Fruit fly (Drosophila melanogaster) whole organism, embryonic: ENCODE data around the gene Tnks.
A peak's percentile ranks its signal among the peaks of the same experiment; 100 is the strongest.

Source experiments
- Aef1 ChIP-seq: fragments of 200-800 bp; sonication (Bioruptor generic); IDR thresholded peaks from 3 replicates; pipeline ENCODE4 v1.3.6; 2022; ENCODE audit warnings: missing biosample characterization, missing genetic modification characterization
- CG10321 ChIP-seq: fragments of 200-800 bp; sonication (Bioruptor generic); IDR thresholded peaks from 2 replicates; pipeline ENCODE4 v1.3.6; 2022; ENCODE audit warnings: missing biosample characterization, missing genetic modification characterization
- CG10959 ChIP-seq: fragments of 200-800 bp; sonication (Bioruptor generic); IDR thresholded peaks from 2 replicates; pipeline ENCODE4 v1.3.6; 2022; ENCODE audit warnings: missing biosample characterization, missing genetic modification characterization
- CG11093 ChIP-seq: fragments of 200-800 bp; sonication (Bioruptor generic); IDR thresholded peaks from 3 replicates; pipeline ENCODE4 v1.3.6; 2022; ENCODE audit warnings: missing biosample characterization, missing genetic modification characterization
- CG12071 ChIP-seq: fragments of 200-800 bp; sonication (Bioruptor generic); optimal IDR thresholded peaks from 3 replicates; lab custom pipeline; 2018; ENCODE audit warnings: missing biosample characterization, mild to moderate bottlenecking, missing genetic modification characterization
- CG12942 ChIP-seq: fragments of 200-800 bp; sonication (Bioruptor generic); optimal IDR thresholded peaks from 3 replicates; lab custom pipeline; 2016; ENCODE audit warnings: missing biosample characterization, missing genetic modification characterization
- CG14441 ChIP-seq: fragments of 200-800 bp; sonication (Bioruptor generic); IDR thresholded peaks from 2 replicates; pipeline ENCODE4 v1.3.6; 2022; ENCODE audit warnings: missing biosample characterization, missing genetic modification characterization
- CG15073 ChIP-seq: fragments of 200-800 bp; sonication (Bioruptor generic); optimal IDR thresholded peaks from 2 replicates; lab custom pipeline; 2016; ENCODE audit warnings: missing biosample characterization, missing genetic modification characterization
- CG15269 ChIP-seq: fragments of 200-800 bp; sonication (Bioruptor generic); optimal IDR thresholded peaks from 2 replicates; lab custom pipeline; 2018; ENCODE audit warnings: missing biosample characterization, mild to moderate bottlenecking, missing genetic modification characterization, moderate library complexity
- CG17359 ChIP-seq: fragments of 200-800 bp; sonication (Bioruptor generic); optimal IDR thresholded peaks from 3 replicates; lab custom pipeline; 2018; ENCODE audit warnings: missing biosample characterization, mild to moderate bottlenecking, missing genetic modification characterization, moderate library complexity
- CG2875 ChIP-seq: fragments of 200-800 bp; sonication (Bioruptor generic); optimal IDR thresholded peaks from 2 replicates; lab custom pipeline; 2017; ENCODE audit warnings: missing biosample characterization, mild to moderate bottlenecking, missing genetic modification characterization, missing genetic modification reagents
- CG30431 ChIP-seq: fragments of 200-800 bp; sonication (Bioruptor generic); optimal IDR thresholded peaks from 2 replicates; lab custom pipeline; 2017; ENCODE audit warnings: missing biosample characterization, missing genetic modification characterization
- CG31388 ChIP-seq: fragments of 200-800 bp; sonication (Bioruptor generic); optimal IDR thresholded peaks from 2 replicates; lab custom pipeline; 2016; ENCODE audit warnings: missing biosample characterization, missing genetic modification characterization
- CG4820 ChIP-seq: fragments of 200-800 bp; sonication (Bioruptor generic); optimal IDR thresholded peaks from 3 replicates; lab custom pipeline; 2016; ENCODE audit warnings: missing biosample characterization, missing genetic modification characterization
- CG5180 ChIP-seq: fragments of 200-800 bp; sonication (Bioruptor generic); optimal IDR thresholded peaks from 3 replicates; lab custom pipeline; 2017; ENCODE audit warnings: missing biosample characterization, missing genetic modification characterization, mild to moderate bottlenecking, moderate library complexity, missing genetic modification reagents
- CG6689 ChIP-seq: fragments of 200-800 bp; sonication (Bioruptor generic); IDR thresholded peaks from 2 replicates; pipeline ENCODE4 v1.3.6; 2022; ENCODE audit warnings: missing biosample characterization, missing genetic modification characterization
- CG7357 ChIP-seq: fragments of 200-800 bp; sonication (Bioruptor generic); IDR thresholded peaks from 3 replicates; pipeline ENCODE4 v1.3.6; 2022; ENCODE audit warnings: missing biosample characterization, missing genetic modification characterization
- CG7745 ChIP-seq: fragments of 200-800 bp; sonication (Bioruptor generic); optimal IDR thresholded peaks from 2 replicates; lab custom pipeline; 2018; ENCODE audit warnings: missing biosample characterization, mild to moderate bottlenecking, missing genetic modification characterization, moderate library complexity
- CG8089 ChIP-seq: fragments of 200-800 bp; sonication (Bioruptor generic); optimal IDR thresholded peaks from 3 replicates; lab custom pipeline; 2016; ENCODE audit warnings: missing biosample characterization, missing genetic modification characterization
- CG8359 ChIP-seq: fragments of 200-800 bp; sonication (Bioruptor generic); optimal IDR thresholded peaks from 2 replicates; lab custom pipeline; 2017; ENCODE audit warnings: missing biosample characterization, mild to moderate bottlenecking, missing genetic modification characterization, borderline replicate concordance
- CG9876 ChIP-seq: fragments of 200-800 bp; sonication (Bioruptor generic); optimal IDR thresholded peaks from 2 replicates; lab custom pipeline; 2016; ENCODE audit warnings: missing biosample characterization, missing genetic modification characterization
- CG9932 ChIP-seq: fragments of 200-800 bp; sonication (Bioruptor generic); IDR thresholded peaks from 2 replicates; pipeline ENCODE4 v1.3.6; 2022; ENCODE audit warnings: missing biosample characterization, missing genetic modification characterization
- CHES-1-like ChIP-seq: fragments of 200-800 bp; sonication (Bioruptor generic); optimal IDR thresholded peaks from 2 replicates; lab custom pipeline; 2016; ENCODE audit warnings: missing biosample characterization, missing genetic modification characterization
- Hr51 ChIP-seq, 2 experiments: fragments of 200-800 bp; sonication (Bioruptor generic); optimal IDR thresholded peaks; 2 replicates in 1 of 2; 3 replicates in 1 of 2; lab custom pipeline; 2016 to 2018; ENCODE audit warnings: missing biosample characterization in 2 of 2, missing genetic modification characterization in 2 of 2, mild to moderate bottlenecking in 1 of 2, moderate library complexity in 1 of 2
- Mad ChIP-seq: fragments of 200-800 bp; sonication (Bioruptor generic); optimal IDR thresholded peaks from 2 replicates; lab custom pipeline; 2016; ENCODE audit warnings: missing biosample characterization, missing genetic modification characterization
- Max ChIP-seq: fragments of 200-800 bp; sonication (Bioruptor generic); optimal IDR thresholded peaks from 2 replicates; lab custom pipeline; 2016; ENCODE audit warnings: missing biosample characterization, mild to moderate bottlenecking, missing genetic modification characterization
- NC2β ChIP-seq: fragments of 200-800 bp; sonication (Bioruptor generic); optimal IDR thresholded peaks from 2 replicates; lab custom pipeline; 2016; ENCODE audit warnings: missing biosample characterization, missing genetic modification characterization
- Nf-YC ChIP-seq: fragments of 200-800 bp; optimal IDR thresholded peaks from 3 replicates; lab custom pipeline; 2019; ENCODE audit warnings: missing biosample characterization, mild to moderate bottlenecking, missing genetic modification characterization, moderate library complexity
- Oaz ChIP-seq: fragments of 200-800 bp; sonication (Bioruptor generic); IDR thresholded peaks from 2 replicates; pipeline ENCODE4 v1.3.6; 2022; ENCODE audit warnings: missing biosample characterization, missing genetic modification characterization
- Stat92E ChIP-seq, 3 experiments: fragments of >200 bp in 2 of 3; fragments of 200-800 bp in 1 of 3; sonication (Bioruptor generic) in 1 of 3; optimal IDR thresholded peaks; 2 replicates each; lab custom pipeline; 2017 to 2019; ENCODE audit warnings: missing biosample characterization in 3 of 3, missing genetic modification characterization in 3 of 3, mild to moderate bottlenecking in 1 of 3, moderate library complexity in 1 of 3
- TFAM ChIP-seq: fragments of 200-800 bp; sonication (Bioruptor generic); optimal IDR thresholded peaks from 2 replicates; lab custom pipeline; 2017; ENCODE audit warnings: missing biosample characterization, missing genetic modification characterization, inconsistent platforms
- ara ChIP-seq: fragments of 200-800 bp; sonication (Bioruptor generic); IDR thresholded peaks from 2 replicates; pipeline ENCODE4 v1.3.6; 2022; ENCODE audit warnings: missing biosample characterization, missing genetic modification characterization
- bcd ChIP-seq: fragments of 200-800 bp; sonication (Bioruptor generic); optimal IDR thresholded peaks from 2 replicates; lab custom pipeline; 2017; ENCODE audit warnings: missing biosample characterization, mild to moderate bottlenecking, missing genetic modification characterization
- crp ChIP-seq, 2 experiments: fragments of 200-800 bp; sonication (Bioruptor generic); optimal IDR thresholded peaks; 2 replicates in 1 of 2; 3 replicates in 1 of 2; lab custom pipeline; 2017; ENCODE audit warnings: missing biosample characterization in 2 of 2, missing genetic modification characterization in 2 of 2, mild to moderate bottlenecking in 1 of 2, moderate library complexity in 1 of 2
- da ChIP-seq: fragments of 200-800 bp; sonication (Bioruptor generic); optimal IDR thresholded peaks from 2 replicates; lab custom pipeline; 2016; ENCODE audit warnings: missing biosample characterization, missing genetic modification characterization
- fd96Cb ChIP-seq: fragments of 200-800 bp; sonication (Bioruptor generic); optimal IDR thresholded peaks from 2 replicates; lab custom pipeline; 2018; ENCODE audit warnings: missing biosample characterization, mild to moderate bottlenecking, missing genetic modification characterization, moderate library complexity
- hbn ChIP-seq: fragments of 200-800 bp; sonication (Bioruptor generic); IDR thresholded peaks from 2 replicates; pipeline ENCODE4 v1.3.6; 2022; ENCODE audit warnings: missing biosample characterization, missing genetic modification characterization; ENCODE audit not compliant: partially characterized antibody
- ind ChIP-seq: fragments of 200-800 bp; sonication (Bioruptor generic); optimal IDR thresholded peaks from 3 replicates; lab custom pipeline; 2016; ENCODE audit warnings: missing biosample characterization, missing genetic modification characterization
- mam ChIP-seq: fragments of 200-800 bp; sonication (Bioruptor generic); optimal IDR thresholded peaks from 3 replicates; lab custom pipeline; 2016; ENCODE audit warnings: missing biosample characterization, missing genetic modification characterization
- nerfin-1 ChIP-seq: fragments of 200-800 bp; sonication (Bioruptor generic); optimal IDR thresholded peaks from 3 replicates; lab custom pipeline; 2019; ENCODE audit warnings: missing biosample characterization, mild to moderate bottlenecking, missing genetic modification characterization, moderate library complexity
- oc ChIP-seq: fragments of 200-800 bp; sonication (Bioruptor generic); optimal IDR thresholded peaks from 2 replicates; lab custom pipeline; 2018; ENCODE audit warnings: missing biosample characterization, mild to moderate bottlenecking, missing genetic modification characterization, moderate library complexity
- pho ChIP-seq: fragments of 200-800 bp; sonication (Bioruptor generic); optimal IDR thresholded peaks from 2 replicates; lab custom pipeline; 2016; ENCODE audit warnings: missing biosample characterization, missing genetic modification characterization
- ranshi ChIP-seq: fragments of 200-800 bp; sonication (Bioruptor generic); IDR thresholded peaks from 2 replicates; pipeline ENCODE4 v1.3.6; 2022; ENCODE audit warnings: missing biosample characterization, missing genetic modification characterization
- repo ChIP-seq: fragments of 200-800 bp; sonication (Bioruptor generic); optimal IDR thresholded peaks from 2 replicates; lab custom pipeline; 2016; ENCODE audit warnings: missing biosample characterization, missing genetic modification characterization
- shn ChIP-seq: fragments of 200-800 bp; sonication (Bioruptor generic); optimal IDR thresholded peaks from 3 replicates; lab custom pipeline; 2016; ENCODE audit warnings: missing biosample characterization, missing genetic modification characterization
- sug ChIP-seq: fragments of 200-800 bp; optimal IDR thresholded peaks from 2 replicates; lab custom pipeline; 2019; ENCODE audit warnings: missing biosample characterization, mild to moderate bottlenecking, missing genetic modification characterization, moderate library complexity
- tio ChIP-seq: fragments of 200-800 bp; sonication (Bioruptor generic); optimal IDR thresholded peaks from 2 replicates; lab custom pipeline; 2017; ENCODE audit warnings: missing biosample characterization, missing genetic modification characterization, inconsistent platforms
- tll ChIP-seq, 2 experiments: fragments of 200-800 bp in 1 of 2; fragments of >200 bp in 1 of 2; sonication (Bioruptor generic) in 1 of 2; optimal IDR thresholded peaks; 2 replicates each; lab custom pipeline; 2017 to 2019; ENCODE audit warnings: missing biosample characterization in 2 of 2, missing genetic modification characterization in 2 of 2, mild to moderate bottlenecking in 1 of 2, moderate library complexity in 1 of 2
- trem ChIP-seq: fragments of 200-800 bp; optimal IDR thresholded peaks from 3 replicates; lab custom pipeline; 2019; ENCODE audit warnings: missing biosample characterization, mild to moderate bottlenecking, missing genetic modification characterization, moderate library complexity
- wdn ChIP-seq: fragments of 200-800 bp; sonication (Bioruptor generic); IDR thresholded peaks from 2 replicates; pipeline ENCODE4 v1.3.6; 2022; ENCODE audit warnings: missing biosample characterization, missing genetic modification characterization
- yki ChIP-seq: fragments of >200 bp; optimal IDR thresholded peaks from 3 replicates; lab custom pipeline; 2018

The Tnks gene

dm6 chr3R:25680528-25680927 lies 19.4 kb upstream of the Tnks start, which contains the start of the genes CG4743 and Idh3g (continued):
- TF ChIP-seq Aef1 = peak; percentile 93
- peak; percentile 71 for TF ChIP-seq CG7745 (tag; lab: Kevin White, UChicago)
- peak; percentile 93 for TF ChIP-seq CG14441
- peak; percentile 90 for TF ChIP-seq Nf-YC (tag; lab: Kevin White, UChicago)
- peak; percentile 64 for TF ChIP-seq repo (GFP tag; lab: Kevin White, UChicago)
- TF ChIP-seq hbn (GFP tag; lab: Robert Waterston, UW) = no peak
- peak; percentile 94 for TF ChIP-seq tio
- peak; percentile 93 for TF ChIP-seq Oaz (GFP tag; lab: Robert Waterston, UW)
- peak; percentile 71 for TF ChIP-seq NC2β
- TF ChIP-seq CG9932 = peak; percentile 94
- TF ChIP-seq CG10959 (GFP tag; lab: Robert Waterston, UW) = peak; percentile 93
- TF ChIP-seq ind = peak; percentile 95
- peak; percentile 58 for TF ChIP-seq CG15073 (GFP tag; lab: Kevin White, UChicago)
- peak; percentile 75 for TF ChIP-seq pho (GFP tag; lab: Kevin White, UChicago)
- TF ChIP-seq CG9876 (GFP tag; lab: Kevin White, UChicago) = peak; percentile 18
- peak; percentile 84 to 98 for TF ChIP-seq Hr51 (GFP tag; optimal IDR thresholded peaks at IDR 0.05; lab: Kevin White, UChicago)
- peak; percentile 88 to 98 for TF ChIP-seq crp (GFP tag; optimal IDR thresholded peaks at IDR 0.05; lab: Kevin White, UChicago)
- peak; percentile 96 for TF ChIP-seq nerfin-1
- peak; percentile 94 for TF ChIP-seq CG31388 (GFP tag; lab: Kevin White, UChicago)
- TF ChIP-seq bcd (GFP tag; lab: Kevin White, UChicago) = peak; percentile 96
- TF ChIP-seq CG30431 (GFP tag; lab: Kevin White, UChicago) = peak; percentile 93
- TF ChIP-seq CG10321 = peak; percentile 79
- peak; percentile 95 for TF ChIP-seq CG12942 (GFP tag; lab: Kevin White, UChicago)
- peak in 1 of 3 experiments; percentile 92 for TF ChIP-seq Stat92E (GFP tag; optimal IDR thresholded peaks at IDR 0.05; lab: Kevin White, UChicago)
- peak; percentile 95 for TF ChIP-seq CG2875 (GFP tag; lab: Kevin White, UChicago)
- peak; percentile 97 for TF ChIP-seq CG6689
- TF ChIP-seq mam (GFP tag; lab: Kevin White, UChicago) = peak; percentile 70
- TF ChIP-seq CG17359 (tag; lab: Kevin White, UChicago) = peak; percentile 98
- peak; percentile 92 for TF ChIP-seq Mad (GFP tag; lab: Kevin White, UChicago)
- peak; percentile 95 for TF ChIP-seq wdn (GFP tag; lab: Robert Waterston, UW)
- peak; percentile 85 for TF ChIP-seq CG12071 (GFP tag; lab: Kevin White, UChicago)
- TF ChIP-seq CG8089 = peak; percentile 61
- peak; percentile 87 for TF ChIP-seq TFAM (GFP tag; lab: Kevin White, UChicago)
- peak; percentile 83 for TF ChIP-seq CG5180 (GFP tag; lab: Kevin White, UChicago)
- TF ChIP-seq oc (tag; lab: Kevin White, UChicago) = peak; percentile 97
- TF ChIP-seq CG15269 = peak; percentile 97
- TF ChIP-seq Max = peak; percentile 97
- peak; percentile 39 for TF ChIP-seq da (GFP tag; lab: Kevin White, UChicago)
- peak; percentile 96 for TF ChIP-seq ranshi (GFP tag; lab: Robert Waterston, UW)
- peak; percentile 97 for TF ChIP-seq trem (tag; lab: Kevin White, UChicago)
- peak; percentile 96 for TF ChIP-seq ara (GFP tag; lab: Robert Waterston, UW)
- TF ChIP-seq yki (lab: Kevin White, UChicago) = no peak
- TF ChIP-seq fd96Cb (tag; lab: Kevin White, UChicago) = peak; percentile 97
- TF ChIP-seq CG4820 (GFP tag; lab: Kevin White, UChicago) = peak; percentile 96
- peak; percentile 20 for TF ChIP-seq CHES-1-like (GFP tag; lab: Kevin White, UChicago)
- TF ChIP-seq shn (GFP tag; lab: Kevin White, UChicago) = peak; percentile 24
- peak; percentile 97 for TF ChIP-seq sug
- peak; percentile 89 for TF ChIP-seq CG11093 (GFP tag; lab: Robert Waterston, UW)
- TF ChIP-seq CG8359 (GFP tag; lab: Kevin White, UChicago) = peak; percentile 89
- TF ChIP-seq tll (GFP tag; optimal IDR thresholded peaks at IDR 0.05; lab: Kevin White, UChicago) = peak in 1 of 2 experiments; percentile 71
- peak; percentile 86 for TF ChIP-seq CG7357
